Fruit fly (Drosophila melanogaster): ENCODE data around the gene disp.

The disp gene

dm6 chr3R:5856215-5856614 is at the start of gene disp, which contains the start of gene ECSIT:
Gene disp (minus strand): TSS chr3R:5856311.
Gene ECSIT (plus strand): TSS chr3R:5856585.
- TF ChIP-seq CG8478 (optimal IDR thresholded peaks at IDR 0.05) = no peak
- TF ChIP-seq CTCF (optimal IDR thresholded peaks at IDR 0.05) = peak in 1 of 2 experiments; percentile 47

- no peak for TF ChIP-seq CTCF (optimal IDR thresholded peaks at IDR 0.05)
- TF ChIP-seq CG8478 (optimal IDR thresholded peaks at IDR 0.05) = no peak
Measured at dm6 chr3R:5881308-5881707, 25.2 kb upstream of the disp start.

dm6 chr3R:5877367-5877766 is 21.3 kb upstream of the disp start:
- TF ChIP-seq CG8478 (optimal IDR thresholded peaks at IDR 0.05) = no peak
- no peak for TF ChIP-seq CTCF (optimal IDR thresholded peaks at IDR 0.05)

DNA sequence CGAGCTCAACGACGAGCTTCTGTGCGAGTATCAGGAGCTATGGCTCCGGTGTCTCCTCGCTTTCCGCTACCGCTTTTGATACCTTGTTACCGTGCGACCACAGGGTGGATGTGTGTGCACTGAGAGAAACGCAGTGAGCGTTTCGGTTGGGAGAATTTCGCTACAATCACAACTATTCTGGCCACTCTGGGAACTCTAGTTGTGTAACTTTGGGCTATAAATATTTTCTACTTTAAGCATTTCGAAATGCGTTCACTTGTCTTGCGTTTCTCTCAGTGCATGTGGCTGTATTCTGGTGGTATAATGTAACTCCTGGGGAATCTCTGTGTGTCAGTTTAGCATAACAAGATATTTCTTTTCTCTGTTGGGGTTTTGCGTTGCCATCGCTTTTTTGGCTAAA is 15.3 kb upstream of the disp start:
- TF ChIP-seq CTCF (optimal IDR thresholded peaks at IDR 0.05) (no peak), CG8478 (optimal IDR thresholded peaks at IDR 0.05) (no peak)

dm6 chr3R:5862032-5862641 is 6.0 kb upstream of the disp start, which contains the start of gene CG2017:
Gene CG2017 (minus strand): TSS chr3R:5862405.
- TF ChIP-seq CG8478 (optimal IDR thresholded peaks at IDR 0.05) (no peak), CTCF (optimal IDR thresholded peaks at IDR 0.05) (peak; percentile 3)

- TF ChIP-seq CTCF (optimal IDR thresholded peaks at IDR 0.05) = no peak
- no peak for TF ChIP-seq CG8478 (optimal IDR thresholded peaks at IDR 0.05)
Measured at dm6 chr3R:5861218-5861902, 5.2 kb upstream of the disp start.

- no peak for TF ChIP-seq CG8478 (optimal IDR thresholded peaks at IDR 0.05)
- TF ChIP-seq CTCF (optimal IDR thresholded peaks at IDR 0.05) = no peak
Measured at dm6 chr3R:5860736-5861217, 4.7 kb upstream of the disp start.

dm6 chr3R:5853032-5853431 is 3.1 kb downstream of the disp start, which contains the start of gene CG34287:
Gene CG34287 (plus strand): TSS chr3R:5853332.
- no peak for TF ChIP-seq CTCF (optimal IDR thresholded peaks at IDR 0.05)
- no peak for TF ChIP-seq CG8478 (optimal IDR thresholded peaks at IDR 0.05)

DNA sequence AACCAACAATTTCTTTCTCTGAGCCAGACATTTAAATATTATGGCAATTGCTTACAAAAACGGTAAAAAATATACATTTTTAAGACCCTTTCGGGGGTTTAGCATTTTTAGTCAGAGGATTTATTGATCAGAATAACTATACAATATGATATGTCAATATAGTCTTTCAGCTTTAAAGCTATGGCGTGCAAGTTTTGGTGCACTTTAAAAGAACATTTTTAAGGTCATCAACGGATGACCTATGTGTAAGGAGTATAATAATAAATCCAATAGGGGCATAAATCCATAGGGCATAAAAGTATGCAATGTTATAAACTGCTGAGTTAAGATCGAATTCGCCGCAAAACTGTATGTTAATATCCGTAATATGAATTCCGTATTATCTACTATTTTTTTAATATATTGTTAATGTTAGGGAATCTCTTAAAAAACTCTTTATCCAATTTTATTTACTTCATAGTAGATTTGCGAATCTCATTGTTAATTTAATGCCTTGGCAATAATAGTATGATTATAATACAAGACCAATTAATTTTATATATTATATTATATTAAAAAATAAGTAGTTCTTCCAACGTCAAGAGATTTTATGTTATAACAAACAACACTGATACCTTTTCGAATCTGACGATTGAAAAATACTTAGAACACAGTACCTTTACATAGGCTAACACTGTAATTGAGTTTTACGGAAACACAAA is 9.4 kb downstream of the disp start, which contains the start of gene CG14676:
Gene CG14676 (plus strand): TSS at position 651 of the 701 bp plus-strand sequence.
- TF ChIP-seq CTCF (optimal IDR thresholded peaks at IDR 0.05) = no peak
- no peak for TF ChIP-seq CG8478 (optimal IDR thresholded peaks at IDR 0.05)

DNA sequence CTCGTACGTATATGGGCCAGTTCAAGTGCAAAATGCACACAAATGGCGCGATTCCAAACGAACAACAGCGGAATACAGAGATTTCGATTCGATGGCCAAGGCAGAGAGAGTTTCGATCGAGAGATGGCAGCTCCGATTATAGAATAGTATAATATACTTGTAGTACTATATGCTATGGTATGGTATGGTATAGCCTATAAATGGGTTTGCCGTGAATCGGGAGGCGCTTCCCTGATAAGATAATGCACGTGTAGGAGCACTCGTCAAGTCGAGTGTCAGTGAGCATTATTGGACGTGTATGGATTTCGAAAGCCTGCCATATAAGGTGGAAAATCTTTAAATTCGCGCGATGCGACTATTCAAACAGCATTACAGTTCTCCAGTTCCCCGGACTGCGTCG is 12.6 kb downstream of the disp start:
- TF ChIP-seq CTCF (optimal IDR thresholded peaks at IDR 0.05) (no peak), CG8478 (optimal IDR thresholded peaks at IDR 0.05) (no peak)

DNA sequence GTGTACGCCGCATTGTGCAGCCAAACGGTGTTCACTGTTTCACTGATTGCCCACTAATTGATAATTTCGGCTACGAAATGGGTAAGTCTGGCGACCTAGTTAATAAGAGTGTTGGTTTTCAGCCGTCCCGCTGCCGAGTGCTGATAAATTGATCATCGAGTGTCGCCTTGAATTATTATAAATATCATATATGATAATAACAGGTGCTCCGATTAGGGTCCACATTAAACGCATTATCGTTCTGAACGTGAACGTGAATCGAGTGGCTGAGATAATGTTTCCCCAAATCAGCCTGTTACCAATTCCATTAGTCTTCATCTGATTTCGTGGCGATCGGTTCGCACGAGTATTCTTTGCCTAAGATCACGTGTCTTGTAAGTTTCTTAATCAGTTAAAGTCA is 14.8 kb downstream of the disp start:
- no peak for TF ChIP-seq CTCF (optimal IDR thresholded peaks at IDR 0.05)
- no peak for TF ChIP-seq CG8478 (optimal IDR thresholded peaks at IDR 0.05)

DNA sequence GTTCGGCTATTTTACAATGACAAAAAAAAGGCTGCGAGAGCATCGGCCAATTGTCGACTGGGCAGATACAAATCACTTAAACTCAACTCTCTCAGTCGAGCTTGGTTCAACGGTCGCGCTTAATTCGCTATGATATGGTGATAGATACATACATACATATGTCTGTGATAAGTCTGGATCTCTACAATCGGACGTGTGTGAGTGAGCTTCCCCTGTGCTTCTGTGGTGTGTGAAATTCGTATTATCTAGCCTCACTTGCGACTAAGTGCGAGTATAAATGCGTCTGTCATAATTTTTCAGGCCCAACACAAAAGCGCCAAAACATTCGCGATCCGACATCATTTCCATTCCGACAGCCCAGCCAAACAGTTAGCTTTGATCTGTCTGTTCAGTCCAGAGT is 15.2 kb downstream of the disp start, which contains the start of gene CG1213:
Gene CG1213 (plus strand): TSS at position 301 of the 400 bp plus-strand sequence.
- no peak for TF ChIP-seq CG8478 (optimal IDR thresholded peaks at IDR 0.05)
- TF ChIP-seq CTCF (optimal IDR thresholded peaks at IDR 0.05) = no peak

dm6 chr3R:5838683-5839365 is 17.3 kb downstream of the disp start:
- TF ChIP-seq CG8478 (optimal IDR thresholded peaks at IDR 0.05) (no peak), CTCF (optimal IDR thresholded peaks at IDR 0.05) (no peak)

DNA sequence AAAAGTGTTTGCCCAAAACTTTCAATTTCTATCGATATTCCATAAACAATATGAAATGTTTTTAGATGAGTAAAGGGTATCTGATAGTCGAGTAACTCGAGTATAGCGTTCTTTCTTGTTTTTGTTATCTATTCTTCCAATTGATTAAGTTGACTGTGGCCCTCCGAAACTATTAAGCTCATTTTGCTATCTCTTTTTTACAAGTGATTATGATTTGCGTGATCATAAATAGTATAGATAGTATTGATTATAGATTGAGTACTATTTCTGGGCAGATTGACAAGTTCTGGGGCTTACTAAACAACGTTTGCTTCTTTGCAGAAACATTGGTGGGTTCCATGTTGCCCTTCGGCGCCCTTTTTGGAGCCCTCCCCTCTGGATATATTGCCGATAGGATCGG is 19.6 kb downstream of the disp start:
- TF ChIP-seq CTCF (optimal IDR thresholded peaks at IDR 0.05) (no peak), CG8478 (optimal IDR thresholded peaks at IDR 0.05) (no peak)

- TF ChIP-seq CTCF (optimal IDR thresholded peaks at IDR 0.05) (no peak), CG8478 (optimal IDR thresholded peaks at IDR 0.05) (no peak)
Measured at dm6 chr3R:5833948-5834504, 22.1 kb downstream of the disp start.

Data from S2 (cell line).